Fruit fly (Drosophila melanogaster) whole organism, prepupa: Measurements from ENCODE around the gene CG14356.
A peak's percentile ranks its signal among the peaks of the same experiment; 100 is the strongest.

ENCODE experiments used
- CG10631 ChIP-seq: fragments of 200-800 bp; sonication (Bioruptor generic); optimal IDR thresholded peaks from 2 replicates; lab custom pipeline; 2016; ENCODE audit warnings: missing biosample characterization, missing genetic modification characterization
- CG10669 ChIP-seq: fragments of 200-800 bp; sonication (Bioruptor generic); optimal IDR thresholded peaks from 3 replicates; lab custom pipeline; 2018; ENCODE audit warnings: missing biosample characterization, mild to moderate bottlenecking, missing genetic modification characterization, moderate library complexity
- CG11294 ChIP-seq: fragments of 200-800 bp; sonication (Bioruptor generic); IDR thresholded peaks from 2 replicates; pipeline ENCODE4 v1.3.6; 2022; ENCODE audit warnings: missing biosample characterization, missing genetic modification characterization
- CG11902 ChIP-seq: fragments of 200-800 bp; sonication (Bioruptor generic); optimal IDR thresholded peaks from 3 replicates; lab custom pipeline; 2016; ENCODE audit warnings: missing biosample characterization, missing genetic modification characterization
- CG1621 ChIP-seq: fragments of 200-800 bp; sonication (Bioruptor generic); optimal IDR thresholded peaks from 3 replicates; lab custom pipeline; 2018; ENCODE audit warnings: missing biosample characterization, mild to moderate bottlenecking, missing genetic modification characterization
- CG16779 ChIP-seq: fragments of 200-800 bp; sonication (Bioruptor generic); optimal IDR thresholded peaks from 3 replicates; lab custom pipeline; 2017; ENCODE audit warnings: missing biosample characterization, mild to moderate bottlenecking, missing genetic modification characterization
- CG3032 ChIP-seq: fragments of 200-800 bp; optimal IDR thresholded peaks from 2 replicates; lab custom pipeline; 2019; ENCODE audit warnings: missing biosample characterization, mild to moderate bottlenecking, missing genetic modification characterization, moderate library complexity
- CG31627 ChIP-seq: fragments of 200-800 bp; sonication (Bioruptor generic); optimal IDR thresholded peaks from 3 replicates; lab custom pipeline; 2016; ENCODE audit warnings: missing biosample characterization, missing genetic modification characterization
- CG32006 ChIP-seq: fragments of 200-800 bp; sonication (Bioruptor generic); optimal IDR thresholded peaks from 3 replicates; lab custom pipeline; 2017; ENCODE audit warnings: missing biosample characterization, mild to moderate bottlenecking, missing genetic modification characterization
- CG34406 ChIP-seq: fragments of 200-800 bp; sonication (Bioruptor generic); optimal IDR thresholded peaks from 3 replicates; lab custom pipeline; 2016; ENCODE audit warnings: missing biosample characterization, missing genetic modification characterization
- CG6163 ChIP-seq: fragments of 200-800 bp; sonication (Bioruptor generic); IDR thresholded peaks from 3 replicates; pipeline ENCODE4 v1.3.6; 2022; ENCODE audit warnings: missing biosample characterization, missing genetic modification characterization
- CG6276 ChIP-seq: fragments of 200-800 bp; sonication (Bioruptor generic); optimal IDR thresholded peaks from 2 replicates; lab custom pipeline; 2017; ENCODE audit warnings: missing biosample characterization, mild to moderate bottlenecking, missing genetic modification characterization
- CG6854 ChIP-seq: fragments of 200-800 bp; sonication (Bioruptor generic); optimal IDR thresholded peaks from 2 replicates; lab custom pipeline; 2017; ENCODE audit warnings: missing biosample characterization, mild to moderate bottlenecking, missing genetic modification characterization
- CG8319 ChIP-seq: fragments of 200-800 bp; sonication (Bioruptor generic); optimal IDR thresholded peaks from 3 replicates; lab custom pipeline; 2016; ENCODE audit warnings: missing biosample characterization, missing genetic modification characterization
- CG8632 ChIP-seq: fragments of 200-800 bp; sonication (Bioruptor generic); optimal IDR thresholded peaks from 3 replicates; lab custom pipeline; 2016; ENCODE audit warnings: missing biosample characterization, missing genetic modification characterization
- Eip75B ChIP-seq: fragments of 200-800 bp; sonication (Bioruptor generic); optimal IDR thresholded peaks from 3 replicates; lab custom pipeline; 2016; ENCODE audit warnings: missing biosample characterization, missing genetic modification characterization
- Eip78C ChIP-seq: fragments of 200-800 bp; sonication (Bioruptor generic); peaks from one replicate; lab custom pipeline; 2016; ENCODE audit warnings: missing biosample characterization, missing genetic modification characterization
- Ets96B ChIP-seq: fragments of 200-800 bp; optimal IDR thresholded peaks from 2 replicates; lab custom pipeline; 2019; ENCODE audit warnings: missing biosample characterization, mild to moderate bottlenecking, missing genetic modification characterization, moderate library complexity
- Met ChIP-seq: fragments of 200-800 bp; sonication (Bioruptor generic); optimal IDR thresholded peaks from 3 replicates; lab custom pipeline; 2016; ENCODE audit warnings: missing biosample characterization, missing genetic modification characterization
- Smox ChIP-seq: fragments of 200-800 bp; sonication (Bioruptor generic); optimal IDR thresholded peaks from 3 replicates; lab custom pipeline; 2016; ENCODE audit warnings: missing biosample characterization, missing genetic modification characterization
- Sox14 ChIP-seq: fragments of 200-800 bp; sonication (Bioruptor generic); optimal IDR thresholded peaks from 3 replicates; lab custom pipeline; 2016; ENCODE audit warnings: missing biosample characterization, missing genetic modification characterization
- Sox15 ChIP-seq: fragments of 200-800 bp; sonication (Bioruptor generic); optimal IDR thresholded peaks from 3 replicates; lab custom pipeline; 2016; ENCODE audit warnings: missing biosample characterization, missing genetic modification characterization
- eg ChIP-seq: fragments of 200-800 bp; sonication (Bioruptor generic); IDR thresholded peaks from 3 replicates; pipeline ENCODE4 v1.3.6; 2022; ENCODE audit warnings: missing biosample characterization, missing genetic modification characterization
- fd59A ChIP-seq: fragments of 200-800 bp; sonication (Bioruptor generic); optimal IDR thresholded peaks from 2 replicates; lab custom pipeline; 2017; ENCODE audit warnings: missing biosample characterization, mild to moderate bottlenecking, missing genetic modification characterization, missing genetic modification reagents
- fd85E ChIP-seq: fragments of 200-800 bp; sonication (Bioruptor generic); optimal IDR thresholded peaks from 3 replicates; lab custom pipeline; 2016; ENCODE audit warnings: missing biosample characterization, missing genetic modification characterization
- fkh ChIP-seq: fragments of 200-800 bp; sonication (Bioruptor generic); optimal IDR thresholded peaks from 3 replicates; lab custom pipeline; 2017; ENCODE audit warnings: missing biosample characterization, mild to moderate bottlenecking, missing genetic modification characterization, moderate library complexity
- net ChIP-seq: fragments of 200-800 bp; sonication (Bioruptor generic); optimal IDR thresholded peaks from 3 replicates; lab custom pipeline; 2016; ENCODE audit warnings: missing biosample characterization, missing genetic modification characterization
- pdm3 ChIP-seq: fragments of 200-800 bp; sonication (Bioruptor generic); optimal IDR thresholded peaks from 3 replicates; lab custom pipeline; 2016; ENCODE audit warnings: missing biosample characterization, missing genetic modification characterization
- salr ChIP-seq, 2 experiments: fragments of 200-800 bp; sonication (Bioruptor generic); optimal IDR thresholded peaks; 3 replicates each; lab custom pipeline; 2016 to 2018; ENCODE audit warnings: missing biosample characterization in 2 of 2, missing genetic modification characterization in 2 of 2, mild to moderate bottlenecking in 1 of 2
- spab ChIP-seq: fragments of 200-800 bp; sonication (Bioruptor generic); optimal IDR thresholded peaks from 2 replicates; lab custom pipeline; 2017; ENCODE audit warnings: missing biosample characterization, mild to moderate bottlenecking, missing genetic modification characterization, missing genetic modification reagents
- ss ChIP-seq, 2 experiments: fragments of 200-800 bp; sonication (Bioruptor generic); optimal IDR thresholded peaks; 2 replicates in 1 of 2; 3 replicates in 1 of 2; lab custom pipeline; 2017 to 2018; ENCODE audit warnings: mild to moderate bottlenecking in 2 of 2, missing biosample characterization in 2 of 2, missing genetic modification characterization in 2 of 2, moderate library complexity in 1 of 2
- svp ChIP-seq: fragments of 200-800 bp; sonication (Bioruptor generic); peaks from one replicate; lab custom pipeline; 2016; ENCODE audit warnings: missing biosample characterization, missing genetic modification characterization
- vri ChIP-seq: fragments of 200-800 bp; sonication (Bioruptor generic); optimal IDR thresholded peaks from 3 replicates; lab custom pipeline; 2016; ENCODE audit warnings: missing biosample characterization, mild to moderate bottlenecking, missing genetic modification characterization

Gene CG14356

dm6 chr3R:14131972-14132371, at the start of gene CG14356:
TSS of gene CG14356 (minus strand) at chr3R:14132072.
- TF ChIP-seq Eip78C (peak; percentile 41), CG34406 (GFP tag; lab: Kevin White, UChicago) (no peak)

- TF ChIP-seq CG6163 (GFP tag; lab: Robert Waterston, UW) (no peak), Ets96B (tag; lab: Kevin White, UChicago) (no peak), CG11294 (no peak), spab (GFP tag; lab: Kevin White, UChicago) (no peak), Sox14 (GFP tag; lab: Kevin White, UChicago) (no peak)
Measured at dm6 chr3R:14162176-14162759, 30.4 kb upstream of the CG14356 start, which contains the start of gene CG3199. TSS of gene CG3199 (plus strand) at chr3R:14162709.

dm6 chr3R:14160178-14160577, 28.3 kb upstream of the CG14356 start, which contains the start of gene CG31327:
TSS of gene CG31327 (minus strand) at chr3R:14160278.
- no peak for TF ChIP-seq CG10669
- no peak for TF ChIP-seq Sox14 (GFP tag; lab: Kevin White, UChicago)
- no peak for TF ChIP-seq ss (GFP tag; optimal IDR thresholded peaks at IDR 0.05; lab: Kevin White, UChicago)
- no peak for TF ChIP-seq Met (GFP tag; lab: Kevin White, UChicago)
- no peak for TF ChIP-seq CG31627
- TF ChIP-seq fd85E (GFP tag; lab: Kevin White, UChicago), result no peak
- TF ChIP-seq CG8632, result no peak
- no peak for TF ChIP-seq Eip78C
- TF ChIP-seq CG6163 (GFP tag; lab: Robert Waterston, UW), result no peak
- no peak for TF ChIP-seq pdm3 (GFP tag; lab: Kevin White, UChicago)

- TF ChIP-seq fkh (no peak), fd59A (GFP tag; lab: Kevin White, UChicago) (no peak), eg (no peak), Eip75B (GFP tag; lab: Kevin White, UChicago) (no peak), CG10631 (GFP tag; lab: Kevin White, UChicago) (no peak), vri (no peak), spab (GFP tag; lab: Kevin White, UChicago) (no peak)
Measured at dm6 chr3R:14157331-14157730, 25.5 kb upstream of the CG14356 start, which contains the start of gene CG31533. TSS of gene CG31533 (minus strand) at chr3R:14157431.

- TF ChIP-seq CG32006 (GFP tag; lab: Kevin White, UChicago) (no peak), Sox15 (GFP tag; lab: Kevin White, UChicago) (no peak), salr (GFP tag; optimal IDR thresholded peaks at IDR 0.05; lab: Kevin White, UChicago) (no peak), CG10631 (GFP tag; lab: Kevin White, UChicago) (no peak), Eip75B (GFP tag; lab: Kevin White, UChicago) (no peak), CG6854 (GFP tag; lab: Kevin White, UChicago) (no peak), CG11902 (GFP tag; lab: Kevin White, UChicago) (no peak), CG11294 (no peak), Smox (GFP tag; lab: Kevin White, UChicago) (no peak), vri (no peak), CG10669 (no peak)
Measured at dm6 chr3R:14154341-14154740, 22.5 kb upstream of the CG14356 start, which contains the start of gene CG44215. TSS of gene CG44215 (minus strand) at chr3R:14154441.

dm6 chr3R:14153729-14154128, 21.9 kb upstream of the CG14356 start, which contains the start of gene Recs1:
TSS of gene Recs1 (minus strand) at chr3R:14153829.
- TF ChIP-seq CG8319 (GFP tag; lab: Kevin White, UChicago) (no peak), svp (no peak), CG10631 (GFP tag; lab: Kevin White, UChicago) (no peak), CG1621 (tag; lab: Kevin White, UChicago) (no peak), CG16779 (tag; lab: Kevin White, UChicago) (no peak), CG3032 (no peak), net (no peak), pdm3 (GFP tag; lab: Kevin White, UChicago) (no peak), Eip78C (no peak), CG6276 (GFP tag; lab: Kevin White, UChicago) (no peak)
